Fruit fly (Drosophila melanogaster) whole organism, embryonic: Measurements from ENCODE around the gene CG8641.

Experiments
- Atf-2 ChIP-seq: fragments of 200-800 bp; sonication (Bioruptor generic); optimal IDR thresholded peaks from 2 replicates; lab custom pipeline; 2016; ENCODE audit warnings: missing biosample characterization, missing genetic modification characterization
- CG10209 ChIP-seq: fragments of 200-800 bp; sonication (Bioruptor generic); optimal IDR thresholded peaks from 3 replicates; lab custom pipeline; 2017; ENCODE audit warnings: missing biosample characterization, mild to moderate bottlenecking, missing genetic modification characterization, missing genetic modification reagents
- CG11398 ChIP-seq: fragments of 200-800 bp; sonication (Bioruptor generic); optimal IDR thresholded peaks from 2 replicates; lab custom pipeline; 2016; ENCODE audit warnings: missing biosample characterization, missing genetic modification characterization
- CG11456 ChIP-seq: fragments of 200-800 bp; sonication (Bioruptor generic); IDR thresholded peaks from 3 replicates; pipeline ENCODE4 v1.3.6; 2022; ENCODE audit warnings: missing biosample characterization, missing genetic modification characterization
- CG11723 ChIP-seq: fragments of 200-800 bp; sonication (Bioruptor generic); optimal IDR thresholded peaks from 2 replicates; lab custom pipeline; 2017; ENCODE audit warnings: missing biosample characterization, mild to moderate bottlenecking, missing genetic modification characterization
- CG12942 ChIP-seq: fragments of 200-800 bp; sonication (Bioruptor generic); optimal IDR thresholded peaks from 3 replicates; lab custom pipeline; 2016; ENCODE audit warnings: missing biosample characterization, missing genetic modification characterization
- CG13287 ChIP-seq: fragments of 200-800 bp; sonication (Bioruptor generic); IDR thresholded peaks from 2 replicates; pipeline ENCODE4 v1.3.6; 2022; ENCODE audit warnings: missing biosample characterization, missing genetic modification characterization; ENCODE audit not compliant: partially characterized antibody
- CG15514 ChIP-seq: fragments of 200-800 bp; sonication (Bioruptor generic); optimal IDR thresholded peaks from 3 replicates; lab custom pipeline; 2017; ENCODE audit warnings: missing biosample characterization, missing genetic modification characterization, mild to moderate bottlenecking, moderate library complexity, missing genetic modification reagents
- CG1792 ChIP-seq: fragments of 200-800 bp; sonication (Bioruptor generic); optimal IDR thresholded peaks from 2 replicates; lab custom pipeline; 2016; ENCODE audit warnings: missing biosample characterization, missing genetic modification characterization
- CG18764 ChIP-seq: fragments of 200-800 bp; sonication (Bioruptor generic); optimal IDR thresholded peaks from 3 replicates; lab custom pipeline; 2016; ENCODE audit warnings: missing biosample characterization, missing genetic modification characterization
- CG2678 ChIP-seq: fragments of 200-800 bp; sonication (Bioruptor generic); optimal IDR thresholded peaks from 3 replicates; lab custom pipeline; 2019; ENCODE audit warnings: missing biosample characterization, mild to moderate bottlenecking, missing genetic modification characterization, moderate library complexity
- CG33557 ChIP-seq: fragments of 200-800 bp; sonication (Bioruptor generic); optimal IDR thresholded peaks from 2 replicates; lab custom pipeline; 2019; ENCODE audit warnings: missing biosample characterization, mild to moderate bottlenecking, missing genetic modification characterization, moderate library complexity
- CG4328 ChIP-seq: fragments of 200-800 bp; sonication (Bioruptor generic); optimal IDR thresholded peaks from 3 replicates; lab custom pipeline; 2017; ENCODE audit warnings: missing biosample characterization, missing genetic modification reagents, missing genetic modification characterization
- CG43689 ChIP-seq: fragments of 200-800 bp; sonication (Bioruptor generic); IDR thresholded peaks from 2 replicates; pipeline ENCODE4 v1.3.6; 2022; ENCODE audit warnings: missing biosample characterization, missing genetic modification characterization
- CG4730 ChIP-seq: fragments of 200-800 bp; sonication (Bioruptor generic); IDR thresholded peaks from 2 replicates; pipeline ENCODE4 v1.3.6; 2022; ENCODE audit warnings: missing biosample characterization, missing genetic modification characterization
- CG5180 ChIP-seq: fragments of 200-800 bp; sonication (Bioruptor generic); optimal IDR thresholded peaks from 3 replicates; lab custom pipeline; 2017; ENCODE audit warnings: missing biosample characterization, missing genetic modification characterization, mild to moderate bottlenecking, moderate library complexity, missing genetic modification reagents
- CG6854 ChIP-seq: fragments of 200-800 bp; sonication (Bioruptor generic); optimal IDR thresholded peaks from 3 replicates; lab custom pipeline; 2017; ENCODE audit warnings: missing biosample characterization, mild to moderate bottlenecking, missing genetic modification characterization
- CG8089 ChIP-seq: fragments of 200-800 bp; sonication (Bioruptor generic); optimal IDR thresholded peaks from 3 replicates; lab custom pipeline; 2016; ENCODE audit warnings: missing biosample characterization, missing genetic modification characterization
- CG8359 ChIP-seq: fragments of 200-800 bp; sonication (Bioruptor generic); optimal IDR thresholded peaks from 2 replicates; lab custom pipeline; 2017; ENCODE audit warnings: missing biosample characterization, mild to moderate bottlenecking, missing genetic modification characterization, borderline replicate concordance
- CG8388 ChIP-seq: fragments of 200-800 bp; sonication (Bioruptor generic); optimal IDR thresholded peaks from 2 replicates; lab custom pipeline; 2019; ENCODE audit warnings: missing biosample characterization, mild to moderate bottlenecking, missing genetic modification characterization, moderate library complexity
- Dbx ChIP-seq: fragments of 200-800 bp; sonication (Bioruptor generic); IDR thresholded peaks from 3 replicates; pipeline ENCODE4 v1.3.6; 2022; ENCODE audit warnings: missing biosample characterization, missing genetic modification characterization
- E2f2 ChIP-seq: fragments of 200-800 bp; sonication (Bioruptor generic); IDR thresholded peaks from 2 replicates; pipeline ENCODE4 v1.3.6; 2022; ENCODE audit warnings: missing biosample characterization, missing genetic modification characterization
- Med ChIP-seq: fragments of 200-800 bp; sonication (Bioruptor generic); peaks from one replicate; lab custom pipeline; 2016; ENCODE audit warnings: missing biosample characterization, missing genetic modification characterization, mild to moderate bottlenecking, inconsistent platforms, moderate library complexity
- Nf-YB ChIP-seq: fragments of 200-800 bp; sonication (Bioruptor generic); optimal IDR thresholded peaks from 3 replicates; lab custom pipeline; 2019; ENCODE audit warnings: missing biosample characterization, mild to moderate bottlenecking, missing genetic modification characterization, moderate library complexity
- Opbp ChIP-seq: fragments of 200-800 bp; sonication (Bioruptor generic); IDR thresholded peaks from 3 replicates; pipeline ENCODE4 v1.3.6; 2022; ENCODE audit warnings: missing biosample characterization, missing genetic modification characterization; ENCODE audit not compliant: partially characterized antibody
- Poxn ChIP-seq: fragments of 200-800 bp; sonication (Bioruptor generic); IDR thresholded peaks from 2 replicates; pipeline ENCODE4 v1.3.6; 2022; ENCODE audit warnings: missing biosample characterization, missing genetic modification characterization
- Rx ChIP-seq: fragments of 200-800 bp; sonication (Bioruptor generic); IDR thresholded peaks from 2 replicates; pipeline ENCODE4 v1.3.6; 2022; ENCODE audit warnings: missing biosample characterization, missing genetic modification characterization
- Side ChIP-seq: fragments of 200-800 bp; sonication (Bioruptor generic); optimal IDR thresholded peaks from 2 replicates; lab custom pipeline; 2016; ENCODE audit warnings: missing biosample characterization, missing genetic modification characterization
- Ssrp ChIP-seq: fragments of 200-800 bp; sonication (Bioruptor generic); optimal IDR thresholded peaks from 2 replicates; lab custom pipeline; 2018; ENCODE audit warnings: missing biosample characterization, mild to moderate bottlenecking, missing genetic modification characterization, moderate library complexity
- Stat92E ChIP-seq, 3 experiments: fragments of >200 bp in 2 of 3; fragments of 200-800 bp in 1 of 3; sonication (Bioruptor generic) in 1 of 3; optimal IDR thresholded peaks; 2 replicates each; lab custom pipeline; 2017 to 2019; ENCODE audit warnings: missing biosample characterization in 3 of 3, missing genetic modification characterization in 3 of 3, mild to moderate bottlenecking in 1 of 3, moderate library complexity in 1 of 3
- aop ChIP-seq: fragments of 200-800 bp; sonication (Bioruptor generic); IDR thresholded peaks from 2 replicates; pipeline ENCODE4 v1.3.6; 2022; ENCODE audit warnings: missing biosample characterization, missing genetic modification characterization
- ato ChIP-seq: fragments of 200-800 bp; sonication (Bioruptor generic); IDR thresholded peaks from 2 replicates; pipeline ENCODE4 v1.3.6; 2022; ENCODE audit warnings: missing biosample characterization, missing genetic modification characterization; ENCODE audit not compliant: partially characterized antibody
- crol ChIP-seq: fragments of 200-800 bp; sonication (Bioruptor generic); IDR thresholded peaks from 2 replicates; pipeline ENCODE4 v1.3.6; 2022; ENCODE audit warnings: missing biosample characterization, missing genetic modification characterization
- danr ChIP-seq: fragments of 200-800 bp; sonication (Bioruptor generic); IDR thresholded peaks from 2 replicates; pipeline ENCODE4 v1.3.6; 2022; ENCODE audit warnings: missing biosample characterization, missing genetic modification characterization
- dm ChIP-seq: fragments of 200-800 bp; sonication (Bioruptor generic); optimal IDR thresholded peaks from 3 replicates; lab custom pipeline; 2016; ENCODE audit warnings: missing biosample characterization, missing genetic modification characterization
- eyg ChIP-seq: fragments of 200-800 bp; sonication (Bioruptor generic); optimal IDR thresholded peaks from 3 replicates; lab custom pipeline; 2016; ENCODE audit warnings: missing biosample characterization, missing genetic modification characterization
- knrl ChIP-seq: fragments of 200-800 bp; sonication (Bioruptor generic); IDR thresholded peaks from 3 replicates; pipeline ENCODE4 v1.3.6; 2022; ENCODE audit warnings: missing biosample characterization, missing genetic modification characterization; ENCODE audit not compliant: partially characterized antibody
- nmo ChIP-seq: fragments of 200-800 bp; sonication (Bioruptor generic); optimal IDR thresholded peaks from 2 replicates; lab custom pipeline; 2018; ENCODE audit warnings: missing biosample characterization, mild to moderate bottlenecking, missing genetic modification characterization, moderate library complexity
- org-1 ChIP-seq: fragments of 200-800 bp; sonication (Bioruptor generic); optimal IDR thresholded peaks from 2 replicates; lab custom pipeline; 2017; ENCODE audit warnings: missing biosample characterization, missing genetic modification characterization
- salm ChIP-seq: fragments of 200-800 bp; sonication (Bioruptor generic); optimal IDR thresholded peaks from 2 replicates; lab custom pipeline; 2018; ENCODE audit warnings: missing biosample characterization, mild to moderate bottlenecking, missing genetic modification characterization
- sens ChIP-seq: fragments of 200-800 bp; sonication (Bioruptor generic); peaks from one replicate; lab custom pipeline; 2016; ENCODE audit warnings: missing biosample characterization, missing genetic modification characterization
- sisA ChIP-seq: fragments of 200-800 bp; sonication (Bioruptor generic); IDR thresholded peaks from 2 replicates; pipeline ENCODE4 v1.3.6; 2022; ENCODE audit warnings: missing biosample characterization, missing genetic modification characterization
- slou ChIP-seq: fragments of 200-800 bp; sonication (Bioruptor generic); optimal IDR thresholded peaks from 3 replicates; lab custom pipeline; 2016; ENCODE audit warnings: missing biosample characterization, missing genetic modification characterization
- slp2 ChIP-seq: fragments of 200-800 bp; sonication (Bioruptor generic); optimal IDR thresholded peaks from 2 replicates; lab custom pipeline; 2016; ENCODE audit warnings: missing biosample characterization, missing genetic modification characterization
- sna ChIP-seq: fragments of 200-800 bp; sonication (Bioruptor generic); IDR thresholded peaks from 2 replicates; pipeline ENCODE4 v1.3.6; 2022; ENCODE audit warnings: missing biosample characterization, missing genetic modification characterization; ENCODE audit not compliant: partially characterized antibody
- sr ChIP-seq: fragments of 200-800 bp; sonication (Bioruptor generic); IDR thresholded peaks from 3 replicates; pipeline ENCODE4 v1.3.6; 2022; ENCODE audit warnings: missing biosample characterization, missing genetic modification characterization
- tin ChIP-seq: fragments of 200-800 bp; sonication (Bioruptor generic); optimal IDR thresholded peaks from 3 replicates; lab custom pipeline; 2016; ENCODE audit warnings: missing biosample characterization, missing genetic modification characterization
- vnd ChIP-seq: fragments of 200-800 bp; sonication (Bioruptor generic); IDR thresholded peaks from 3 replicates; pipeline ENCODE4 v1.3.6; 2022; ENCODE audit warnings: missing biosample characterization, missing genetic modification characterization; ENCODE audit not compliant: partially characterized antibody
- zen2 ChIP-seq: fragments of 200-800 bp; sonication (Bioruptor generic); IDR thresholded peaks from 3 replicates; pipeline ENCODE4 v1.3.6; 2022; ENCODE audit warnings: missing biosample characterization, missing genetic modification characterization; ENCODE audit not compliant: partially characterized antibody

Gene CG8641

dm6 chr3L:7013568-7014305 is 63.5 kb downstream of the CG8641 start (continued):
- TF ChIP-seq zen2 (GFP tag; lab: Robert Waterston, UW): peak; percentile 52; the same call in 2 of the 3 replicates
- TF ChIP-seq Stat92E (GFP tag; optimal IDR thresholded peaks at IDR 0.05; lab: Kevin White, UChicago): no peak
- no peak for TF ChIP-seq Ssrp (tag; lab: Kevin White, UChicago)
- no peak for TF ChIP-seq dm (GFP tag; lab: Kevin White, UChicago)
- TF ChIP-seq CG1792 (GFP tag; lab: Kevin White, UChicago): no peak
- TF ChIP-seq CG6854 (GFP tag; lab: Kevin White, UChicago): no peak
- TF ChIP-seq CG4328: no peak
- TF ChIP-seq CG10209 (GFP tag; lab: Kevin White, UChicago): peak; percentile 24
- TF ChIP-seq CG11456 (GFP tag; lab: Robert Waterston, UW): peak; percentile 81
- peak; percentile 1 for TF ChIP-seq CG5180 (GFP tag; lab: Kevin White, UChicago)
- TF ChIP-seq Med: peak; percentile 90
- TF ChIP-seq salm (tag; lab: Kevin White, UChicago): no peak
- no peak for TF ChIP-seq Rx
- TF ChIP-seq E2f2 (GFP tag; lab: Robert Waterston, UW): peak; percentile 37; the same call in 1 of the 2 replicates
- no peak for TF ChIP-seq vnd
- no peak for TF ChIP-seq CG8388 (GFP tag; lab: Kevin White, UChicago)
- no peak for TF ChIP-seq CG8359
- TF ChIP-seq crol (GFP tag; lab: Robert Waterston, UW): no peak
- no peak for TF ChIP-seq sna (GFP tag; lab: Robert Waterston, UW)
- no peak for TF ChIP-seq Nf-YB (GFP tag; lab: Kevin White, UChicago)
- TF ChIP-seq CG33557: no peak
- no peak for TF ChIP-seq CG11723 (GFP tag; lab: Kevin White, UChicago)
- TF ChIP-seq CG4730: peak; percentile 63; the same call in 1 of the 2 replicates
- TF ChIP-seq Poxn (GFP tag; lab: Robert Waterston, UW): no peak
- peak; percentile 64 for TF ChIP-seq sens (GFP tag; lab: Kevin White, UChicago)
- TF ChIP-seq aop (GFP tag; lab: Robert Waterston, UW): no peak
- TF ChIP-seq CG12942 (GFP tag; lab: Kevin White, UChicago): no peak
- TF ChIP-seq CG8089: no peak
- no peak for TF ChIP-seq eyg
- peak; percentile 53 for TF ChIP-seq CG13287 (GFP tag; lab: Robert Waterston, UW)
- TF ChIP-seq Dbx (GFP tag; lab: Robert Waterston, UW): no peak; the same call in 2 of the 3 replicates
- TF ChIP-seq sisA (GFP tag; lab: Robert Waterston, UW): no peak
- TF ChIP-seq nmo (GFP tag; lab: Kevin White, UChicago): peak; percentile 2
- TF ChIP-seq CG11398: no peak
- TF ChIP-seq Atf-2 (GFP tag; lab: Kevin White, UChicago): no peak
- TF ChIP-seq CG15514 (GFP tag; lab: Kevin White, UChicago): peak; percentile 11
- TF ChIP-seq slp2 (GFP tag; lab: Kevin White, UChicago): no peak
- no peak for TF ChIP-seq Side (GFP tag; lab: Kevin White, UChicago)
- no peak for TF ChIP-seq tin (GFP tag; lab: Kevin White, UChicago)
- TF ChIP-seq slou (GFP tag; lab: Kevin White, UChicago): no peak
- TF ChIP-seq CG18764: no peak
- no peak for TF ChIP-seq sr
- no peak for TF ChIP-seq danr
- TF ChIP-seq Opbp (GFP tag; lab: Robert Waterston, UW): no peak
- TF ChIP-seq CG2678: peak; percentile 16
- no peak for TF ChIP-seq ato (GFP tag; lab: Robert Waterston, UW)
- no peak for TF ChIP-seq org-1 (GFP tag; lab: Kevin White, UChicago)
- TF ChIP-seq CG43689 (GFP tag; lab: Robert Waterston, UW): no peak
- no peak for TF ChIP-seq knrl (GFP tag; lab: Robert Waterston, UW)
